Fruit fly (Drosophila melanogaster) whole organism, embryonic: ENCODE data around the gene Uba5.

Experiments
- CG12942 ChIP-seq: fragments of 200-800 bp; sonication (Bioruptor generic); optimal IDR thresholded peaks from 3 replicates; lab custom pipeline; 2016; ENCODE audit warnings: missing biosample characterization, missing genetic modification characterization
- CG15479 ChIP-seq: fragments of 200-800 bp; sonication (Bioruptor generic); optimal IDR thresholded peaks from 3 replicates; lab custom pipeline; 2019; ENCODE audit warnings: missing biosample characterization, mild to moderate bottlenecking, missing genetic modification characterization, moderate library complexity
- CG16863 ChIP-seq: fragments of 200-800 bp; sonication (Bioruptor generic); optimal IDR thresholded peaks from 3 replicates; lab custom pipeline; 2016; ENCODE audit warnings: missing biosample characterization, missing genetic modification characterization
- CG17912 ChIP-seq: fragments of 200-800 bp; sonication (Bioruptor generic); optimal IDR thresholded peaks from 2 replicates; lab custom pipeline; 2018; ENCODE audit warnings: missing biosample characterization, mild to moderate bottlenecking, missing genetic modification characterization
- CG2120 ChIP-seq: fragments of 200-800 bp; sonication (Bioruptor generic); optimal IDR thresholded peaks from 3 replicates; lab custom pipeline; 2016; ENCODE audit warnings: missing biosample characterization, missing genetic modification characterization
- CG2678 ChIP-seq: fragments of 200-800 bp; sonication (Bioruptor generic); optimal IDR thresholded peaks from 3 replicates; lab custom pipeline; 2019; ENCODE audit warnings: missing biosample characterization, mild to moderate bottlenecking, missing genetic modification characterization, moderate library complexity
- CG3065 ChIP-seq: fragments of 200-800 bp; sonication (Bioruptor generic); optimal IDR thresholded peaks from 2 replicates; lab custom pipeline; 2016; ENCODE audit warnings: missing biosample characterization, missing genetic modification characterization
- CG31365 ChIP-seq: fragments of 200-800 bp; sonication (Bioruptor generic); optimal IDR thresholded peaks from 2 replicates; lab custom pipeline; 2018; ENCODE audit warnings: missing biosample characterization, mild to moderate bottlenecking, missing genetic modification characterization
- CG31388 ChIP-seq: fragments of 200-800 bp; sonication (Bioruptor generic); optimal IDR thresholded peaks from 2 replicates; lab custom pipeline; 2016; ENCODE audit warnings: missing biosample characterization, missing genetic modification characterization
- CG33557 ChIP-seq: fragments of 200-800 bp; sonication (Bioruptor generic); optimal IDR thresholded peaks from 2 replicates; lab custom pipeline; 2019; ENCODE audit warnings: missing biosample characterization, mild to moderate bottlenecking, missing genetic modification characterization, moderate library complexity
- CG34224 ChIP-seq: fragments of 200-800 bp; sonication (Bioruptor generic); IDR thresholded peaks from 3 replicates; pipeline ENCODE4 v1.3.6; 2022; ENCODE audit warnings: missing biosample characterization, missing genetic modification characterization; ENCODE audit not compliant: partially characterized antibody
- CG7786 ChIP-seq: fragments of 200-800 bp; sonication (Bioruptor generic); optimal IDR thresholded peaks from 2 replicates; lab custom pipeline; 2016; ENCODE audit warnings: missing biosample characterization, missing genetic modification characterization
- CG7928 ChIP-seq: fragments of 200-800 bp; sonication (Bioruptor generic); optimal IDR thresholded peaks from 2 replicates; lab custom pipeline; 2017; ENCODE audit warnings: missing biosample characterization, mild to moderate bottlenecking, missing genetic modification characterization
- CG8089 ChIP-seq: fragments of 200-800 bp; sonication (Bioruptor generic); optimal IDR thresholded peaks from 3 replicates; lab custom pipeline; 2016; ENCODE audit warnings: missing biosample characterization, missing genetic modification characterization
- CG8388 ChIP-seq: fragments of 200-800 bp; sonication (Bioruptor generic); optimal IDR thresholded peaks from 2 replicates; lab custom pipeline; 2019; ENCODE audit warnings: missing biosample characterization, mild to moderate bottlenecking, missing genetic modification characterization, moderate library complexity
- CG9437 ChIP-seq: fragments of 200-800 bp; sonication (Bioruptor generic); optimal IDR thresholded peaks from 2 replicates; lab custom pipeline; 2018; ENCODE audit warnings: missing biosample characterization, mild to moderate bottlenecking, missing genetic modification characterization
- CG9609 ChIP-seq: fragments of 200-800 bp; sonication (Bioruptor generic); optimal IDR thresholded peaks from 3 replicates; lab custom pipeline; 2016; ENCODE audit warnings: missing biosample characterization, missing genetic modification characterization
- CG9797 ChIP-seq: fragments of 200-800 bp; sonication (Bioruptor generic); optimal IDR thresholded peaks from 3 replicates; lab custom pipeline; 2018; ENCODE audit warnings: missing biosample characterization, mild to moderate bottlenecking, missing genetic modification characterization
- CG9817 ChIP-seq: fragments of 200-800 bp; sonication (Bioruptor generic); optimal IDR thresholded peaks from 2 replicates; lab custom pipeline; 2018; ENCODE audit warnings: missing biosample characterization, mild to moderate bottlenecking, missing genetic modification characterization, moderate library complexity
- Dek ChIP-seq: fragments of 200-800 bp; sonication (Bioruptor generic); optimal IDR thresholded peaks from 3 replicates; lab custom pipeline; 2019; ENCODE audit warnings: missing biosample characterization, mild to moderate bottlenecking, missing genetic modification characterization, moderate library complexity
- Dref ChIP-seq: fragments of 200-800 bp; sonication (Bioruptor generic); IDR thresholded peaks from 2 replicates; pipeline ENCODE4 v1.3.6; 2022; ENCODE audit warnings: missing biosample characterization, missing genetic modification characterization
- Fer3 ChIP-seq: fragments of 200-800 bp; sonication (Bioruptor generic); optimal IDR thresholded peaks from 2 replicates; lab custom pipeline; 2018; ENCODE audit warnings: missing biosample characterization, mild to moderate bottlenecking, missing genetic modification characterization, moderate library complexity
- H2.0 ChIP-seq: fragments of 200-800 bp; sonication (Bioruptor generic); IDR thresholded peaks from 2 replicates; pipeline ENCODE4 v1.3.6; 2022; ENCODE audit warnings: missing biosample characterization, missing genetic modification characterization
- Six4 ChIP-seq: fragments of 200-800 bp; sonication (Bioruptor generic); optimal IDR thresholded peaks from 2 replicates; lab custom pipeline; 2016; ENCODE audit warnings: missing biosample characterization, missing genetic modification characterization
- Tbp ChIP-seq: fragments of >200 bp; optimal IDR thresholded peaks from 2 replicates; lab custom pipeline; 2018; ENCODE audit warnings: missing biosample characterization, missing genetic modification characterization
- ap ChIP-seq: fragments of 200-800 bp; sonication (Bioruptor generic); IDR thresholded peaks from 2 replicates; pipeline ENCODE4 v1.3.6; 2022; ENCODE audit warnings: missing biosample characterization, missing genetic modification characterization
- az2 ChIP-seq: fragments of 200-800 bp; sonication (Bioruptor generic); optimal IDR thresholded peaks from 3 replicates; lab custom pipeline; 2016; ENCODE audit warnings: missing biosample characterization, missing genetic modification characterization
- caup ChIP-seq: fragments of 200-800 bp; sonication (Bioruptor generic); optimal IDR thresholded peaks from 3 replicates; lab custom pipeline; 2017; ENCODE audit warnings: missing biosample characterization, mild to moderate bottlenecking, missing genetic modification characterization, moderate library complexity; ENCODE audit not compliant: severe bottlenecking
- chinmo ChIP-seq: fragments of 200-800 bp; sonication (Bioruptor generic); IDR thresholded peaks from 4 replicates; pipeline ENCODE4 v1.3.6; 2022; ENCODE audit warnings: missing biosample characterization, missing genetic modification characterization; ENCODE audit not compliant: partially characterized antibody
- chm ChIP-seq: fragments of 200-800 bp; sonication (Bioruptor generic); IDR thresholded peaks from 2 replicates; pipeline ENCODE4 v1.3.6; 2022; ENCODE audit warnings: missing biosample characterization, missing genetic modification characterization
- chn ChIP-seq: fragments of 200-800 bp; sonication (Bioruptor generic); optimal IDR thresholded peaks from 2 replicates; lab custom pipeline; 2016; ENCODE audit warnings: missing biosample characterization, missing genetic modification characterization
- corto ChIP-seq: fragments of 200-800 bp; sonication (Bioruptor generic); optimal IDR thresholded peaks from 2 replicates; lab custom pipeline; 2016; ENCODE audit warnings: missing biosample characterization, mild to moderate bottlenecking, missing genetic modification characterization, moderate library complexity
- cwo ChIP-seq: fragments of 200-800 bp; sonication (Bioruptor generic); optimal IDR thresholded peaks from 3 replicates; lab custom pipeline; 2017; ENCODE audit warnings: missing biosample characterization, missing genetic modification characterization, mild to moderate bottlenecking, moderate library complexity, missing genetic modification reagents
- dati ChIP-seq: fragments of 200-800 bp; sonication (Bioruptor generic); IDR thresholded peaks from 2 replicates; pipeline ENCODE4 v1.3.6; 2022; ENCODE audit warnings: missing biosample characterization, missing genetic modification characterization
- dimm ChIP-seq: fragments of 200-800 bp; sonication (Bioruptor generic); IDR thresholded peaks from 2 replicates; pipeline ENCODE4 v1.3.6; 2022; ENCODE audit warnings: missing biosample characterization, missing genetic modification characterization
- eyg ChIP-seq: fragments of 200-800 bp; sonication (Bioruptor generic); optimal IDR thresholded peaks from 3 replicates; lab custom pipeline; 2016; ENCODE audit warnings: missing biosample characterization, missing genetic modification characterization
- gcm ChIP-seq: fragments of 200-800 bp; sonication (Bioruptor generic); optimal IDR thresholded peaks from 2 replicates; lab custom pipeline; 2019; ENCODE audit warnings: missing biosample characterization, mild to moderate bottlenecking, missing genetic modification characterization, moderate library complexity
- gem ChIP-seq: fragments of 200-800 bp; sonication (Bioruptor generic); optimal IDR thresholded peaks from 2 replicates; lab custom pipeline; 2019; ENCODE audit warnings: missing biosample characterization, mild to moderate bottlenecking, missing genetic modification characterization, moderate library complexity
- grau ChIP-seq: fragments of 200-800 bp; optimal IDR thresholded peaks from 3 replicates; lab custom pipeline; 2019; ENCODE audit warnings: missing biosample characterization, mild to moderate bottlenecking, missing genetic modification characterization, moderate library complexity
- grn ChIP-seq: fragments of 200-800 bp; sonication (Bioruptor generic); optimal IDR thresholded peaks from 3 replicates; lab custom pipeline; 2017; ENCODE audit warnings: missing biosample characterization, missing genetic modification characterization
- gro ChIP-seq: fragments of 200-800 bp; sonication (Bioruptor generic); optimal IDR thresholded peaks from 2 replicates; lab custom pipeline; 2016; ENCODE audit warnings: missing biosample characterization, missing genetic modification characterization
- hkb ChIP-seq, 2 experiments: fragments of 200-800 bp in 1 of 2; fragments of >200 bp in 1 of 2; sonication (Bioruptor generic) in 1 of 2; IDR thresholded peaks in 1 of 2; optimal IDR thresholded peaks in 1 of 2; 2 replicates each; pipeline versions ENCODE4 v1.3.6 to Lab custom; 2017 to 2022; ENCODE audit warnings: missing biosample characterization in 1 of 2, missing genetic modification characterization in 1 of 2
- jumu ChIP-seq: fragments of 200-800 bp; sonication (Bioruptor generic); optimal IDR thresholded peaks from 3 replicates; lab custom pipeline; 2016; ENCODE audit warnings: missing biosample characterization, missing genetic modification characterization
- lbe ChIP-seq: fragments of 200-800 bp; sonication (Bioruptor generic); optimal IDR thresholded peaks from 2 replicates; lab custom pipeline; 2016; ENCODE audit warnings: missing biosample characterization, mild to moderate bottlenecking, missing genetic modification characterization
- luna ChIP-seq: fragments of 200-800 bp; sonication (Bioruptor generic); optimal IDR thresholded peaks from 2 replicates; lab custom pipeline; 2016; ENCODE audit warnings: missing biosample characterization, missing genetic modification characterization
- nmo ChIP-seq: fragments of 200-800 bp; sonication (Bioruptor generic); optimal IDR thresholded peaks from 2 replicates; lab custom pipeline; 2018; ENCODE audit warnings: missing biosample characterization, mild to moderate bottlenecking, missing genetic modification characterization, moderate library complexity
- pan ChIP-seq, 4 experiments: fragments of >200 bp in 3 of 4; fragments of 200-800 bp in 1 of 4; sonication (Bioruptor generic) in 1 of 4; optimal IDR thresholded peaks in 3 of 4; IDR thresholded peaks in 1 of 4; 2 replicates each; pipeline versions ENCODE4 v1.3.6 to Lab custom; 2017 to 2022; ENCODE audit warnings: missing biosample characterization in 2 of 4, missing genetic modification characterization in 2 of 4, mixed read lengths in 1 of 4
- pnt ChIP-seq: fragments of 200-800 bp; sonication (Bioruptor generic); optimal IDR thresholded peaks from 3 replicates; lab custom pipeline; 2016; ENCODE audit warnings: missing biosample characterization, missing genetic modification characterization
- ttk ChIP-seq: fragments of 200-800 bp; sonication (Bioruptor generic); IDR thresholded peaks from 2 replicates; pipeline ENCODE4 v2.1.2; 2022; ENCODE audit warnings: missing biosample characterization, missing genetic modification characterization
- vfl ChIP-seq: fragments of 200-800 bp; sonication (Bioruptor generic); optimal IDR thresholded peaks from 2 replicates; lab custom pipeline; 2016; ENCODE audit warnings: missing biosample characterization, missing genetic modification characterization

Uba5 gene

DNA sequence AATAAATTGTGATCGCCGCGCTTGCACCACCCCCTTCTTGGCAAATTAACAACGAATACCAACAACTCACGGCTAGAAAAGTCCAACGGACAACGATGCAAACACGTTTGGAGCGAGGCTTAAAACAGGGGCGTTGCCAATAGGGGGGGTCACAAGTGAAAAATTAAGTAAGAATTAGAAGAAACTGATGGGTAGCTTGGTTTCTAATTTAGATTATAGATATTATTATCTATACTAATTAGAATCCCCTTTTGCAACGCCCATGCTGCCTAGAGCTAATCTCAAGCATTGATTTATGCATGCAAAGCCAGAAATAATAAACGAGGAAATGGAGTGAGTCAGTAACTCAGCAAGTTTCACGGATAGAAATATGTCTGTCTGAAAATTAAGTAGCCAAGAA, 35.1 kb downstream of the Uba5 start (continued):
- TF ChIP-seq grau (tag; lab: Kevin White, UChicago) (peak; percentile 80), corto (GFP tag; lab: Kevin White, UChicago) (no peak), CG9437 (GFP tag; lab: Kevin White, UChicago) (peak; percentile 19), gro (peak; percentile 59), CG34224 (no peak), ttk (GFP tag; lab: Robert Waterston, UW) (peak; percentile 79), gcm (GFP tag; lab: Kevin White, UChicago) (peak; percentile 48), CG31388 (GFP tag; lab: Kevin White, UChicago) (peak; percentile 15), grn (GFP tag; lab: Kevin White, UChicago) (no peak), luna (GFP tag; lab: Kevin White, UChicago) (no peak), CG9817 (peak; percentile 76), CG15479 (GFP tag; lab: Kevin White, UChicago) (no peak), gem (tag; lab: Kevin White, UChicago) (peak; percentile 82), CG7786 (GFP tag; lab: Kevin White, UChicago) (peak; percentile 28), CG8388 (peak; percentile 49), CG16863 (peak; percentile 10), CG17912 (no peak), CG9797 (GFP tag; lab: Kevin White, UChicago) (no peak), dati (no peak), CG33557 (GFP tag; lab: Kevin White, UChicago) (no peak), H2.0 (GFP tag; lab: Robert Waterston, UW) (peak; percentile 78), caup (GFP tag; lab: Kevin White, UChicago) (peak; percentile 79), eyg (GFP tag; lab: Kevin White, UChicago) (no peak), CG8089 (no peak), vfl (GFP tag; lab: Kevin White, UChicago) (peak; percentile 41), cwo (GFP tag; lab: Kevin White, UChicago) (peak; percentile 68), pnt (GFP tag; lab: Kevin White, UChicago) (no peak), ap (peak; percentile 67), nmo (peak; percentile 68), Fer3 (tag; lab: Kevin White, UChicago) (peak; percentile 79), chinmo (GFP tag; lab: Robert Waterston, UW) (no peak), CG7928 (no peak), hkb (optimal IDR thresholded peaks at IDR 0.05; lab: Kevin White, UChicago) (no peak), hkb (GFP tag; IDR thresholded peaks at IDR 0.05; lab: Robert Waterston, UW) (peak; percentile 86), CG2678 (tag; lab: Kevin White, UChicago) (peak; percentile 82), Dek (tag; lab: Kevin White, UChicago) (peak; percentile 71), dimm (GFP tag; lab: Robert Waterston, UW) (peak; percentile 58; the same call in 1 of the 2 replicates), jumu (GFP tag; lab: Kevin White, UChicago) (no peak), CG31365 (tag; lab: Kevin White, UChicago) (no peak), CG12942 (GFP tag; lab: Kevin White, UChicago) (peak; percentile 35), Dref (GFP tag; lab: Robert Waterston, UW) (no peak), chm (peak; percentile 79), lbe (GFP tag; lab: Kevin White, UChicago) (no peak), chn (GFP tag; lab: Kevin White, UChicago) (peak; percentile 38), az2 (peak; percentile 66), pan (optimal IDR thresholded peaks at IDR 0.05; lab: Kevin White, UChicago) (no peak), pan (GFP tag; optimal IDR thresholded peaks at IDR 0.05 in 1 of 2, IDR thresholded peaks at IDR 0.05 in 1 of 2) (peak in 1 of 2 experiments; percentile 91), Tbp (no peak), CG9609 (GFP tag; lab: Kevin White, UChicago) (no peak), CG2120 (GFP tag; lab: Kevin White, UChicago) (peak; percentile 79), Six4 (GFP tag; lab: Kevin White, UChicago) (peak; percentile 42), CG3065 (no peak)
